Worm (Caenorhabditis elegans): ENCODE measurements around the gene spl-1.

ce11 chrIV:396373-396772, 13.4 kb upstream of the spl-1 start, which contains the start of gene rrp-8:
- TF ChIP-seq unc-86 (tag; optimal IDR thresholded peaks at IDR 0.05) (no peak), ceh-82 (tag; optimal IDR thresholded peaks at IDR 0.05) (no peak), nhr-84 (tag; optimal IDR thresholded peaks at IDR 0.05) (no peak)

All from whole organism, L1 larva.